Fruit fly (Drosophila melanogaster) whole organism, embryonic: ENCODE data around the gene CAH6.
A peak's percentile ranks its signal among the peaks of the same experiment; 100 is the strongest.

Experiments
- Aef1 ChIP-seq: fragments of 200-800 bp; sonication (Bioruptor generic); IDR thresholded peaks from 3 replicates; pipeline ENCODE4 v1.3.6; 2022; ENCODE audit warnings: missing biosample characterization, missing genetic modification characterization
- Blimp-1 ChIP-seq: fragments of 200-800 bp; sonication (Bioruptor generic); optimal IDR thresholded peaks from 3 replicates; lab custom pipeline; 2018; ENCODE audit warnings: missing biosample characterization, missing genetic modification characterization, mild to moderate bottlenecking, moderate library complexity, missing genetic modification reagents
- CG10274 ChIP-seq: fragments of 200-800 bp; sonication (Bioruptor generic); optimal IDR thresholded peaks from 3 replicates; lab custom pipeline; 2017; ENCODE audit warnings: missing biosample characterization, mild to moderate bottlenecking, missing genetic modification characterization
- CG10979 ChIP-seq: fragments of 200-800 bp; sonication (Bioruptor generic); optimal IDR thresholded peaks from 2 replicates; lab custom pipeline; 2018; ENCODE audit warnings: missing biosample characterization, mild to moderate bottlenecking, missing genetic modification characterization, moderate library complexity
- CG13424 ChIP-seq: fragments of 200-800 bp; sonication (Bioruptor generic); optimal IDR thresholded peaks from 2 replicates; lab custom pipeline; 2019; ENCODE audit warnings: missing biosample characterization, mild to moderate bottlenecking, missing genetic modification characterization, moderate library complexity
- CG13775 ChIP-seq: fragments of 200-800 bp; sonication (Bioruptor generic); optimal IDR thresholded peaks from 3 replicates; lab custom pipeline; 2017; ENCODE audit warnings: missing biosample characterization, mild to moderate bottlenecking, missing genetic modification characterization
- CG14860 ChIP-seq: fragments of 200-800 bp; sonication (Bioruptor generic); IDR thresholded peaks from 3 replicates; pipeline ENCODE4 v1.3.6; 2022; ENCODE audit warnings: missing biosample characterization, missing genetic modification characterization; ENCODE audit not compliant: partially characterized antibody
- CG17328 ChIP-seq: fragments of 200-800 bp; sonication (Bioruptor generic); IDR thresholded peaks from 2 replicates; pipeline ENCODE4 v1.3.6; 2022; ENCODE audit warnings: missing biosample characterization, missing genetic modification characterization
- CG17802 ChIP-seq: fragments of 200-800 bp; sonication (Bioruptor generic); optimal IDR thresholded peaks from 2 replicates; lab custom pipeline; 2018; ENCODE audit warnings: missing biosample characterization, mild to moderate bottlenecking, missing genetic modification characterization, moderate library complexity
- CG18476 ChIP-seq: fragments of 200-800 bp; sonication (Bioruptor generic); optimal IDR thresholded peaks from 2 replicates; lab custom pipeline; 2016; ENCODE audit warnings: missing biosample characterization, mild to moderate bottlenecking, missing genetic modification characterization
- CG2120 ChIP-seq: fragments of 200-800 bp; sonication (Bioruptor generic); optimal IDR thresholded peaks from 3 replicates; lab custom pipeline; 2016; ENCODE audit warnings: missing biosample characterization, missing genetic modification characterization
- CG2678 ChIP-seq: fragments of 200-800 bp; sonication (Bioruptor generic); optimal IDR thresholded peaks from 3 replicates; lab custom pipeline; 2019; ENCODE audit warnings: missing biosample characterization, mild to moderate bottlenecking, missing genetic modification characterization, moderate library complexity
- CG30403 ChIP-seq: fragments of 200-800 bp; sonication (Bioruptor generic); optimal IDR thresholded peaks from 3 replicates; lab custom pipeline; 2016; ENCODE audit warnings: missing biosample characterization, missing genetic modification characterization
- CG6654 ChIP-seq: fragments of 200-800 bp; sonication (Bioruptor generic); optimal IDR thresholded peaks from 2 replicates; lab custom pipeline; 2017; ENCODE audit warnings: missing biosample characterization, mild to moderate bottlenecking, missing genetic modification characterization
- CG6813 ChIP-seq: fragments of 200-800 bp; sonication (Bioruptor generic); optimal IDR thresholded peaks from 2 replicates; lab custom pipeline; 2017; ENCODE audit warnings: missing biosample characterization, missing genetic modification characterization, mild to moderate bottlenecking, moderate library complexity, missing genetic modification reagents
- CG7372 ChIP-seq: fragments of 200-800 bp; sonication (Bioruptor generic); IDR thresholded peaks from 2 replicates; pipeline ENCODE4 v1.3.6; 2022; ENCODE audit warnings: missing biosample characterization, missing genetic modification characterization
- CG7556 ChIP-seq: fragments of 200-800 bp; sonication (Bioruptor generic); optimal IDR thresholded peaks from 2 replicates; lab custom pipeline; 2017; ENCODE audit warnings: missing biosample characterization, mild to moderate bottlenecking, missing genetic modification characterization
- CG7839 ChIP-seq: fragments of 200-800 bp; sonication (Bioruptor generic); optimal IDR thresholded peaks from 3 replicates; lab custom pipeline; 2018; ENCODE audit warnings: missing biosample characterization, mild to moderate bottlenecking, missing genetic modification characterization, moderate library complexity
- CG7928 ChIP-seq: fragments of 200-800 bp; sonication (Bioruptor generic); optimal IDR thresholded peaks from 2 replicates; lab custom pipeline; 2017; ENCODE audit warnings: missing biosample characterization, mild to moderate bottlenecking, missing genetic modification characterization
- CG8089 ChIP-seq: fragments of 200-800 bp; sonication (Bioruptor generic); optimal IDR thresholded peaks from 3 replicates; lab custom pipeline; 2016; ENCODE audit warnings: missing biosample characterization, missing genetic modification characterization
- CG8765 ChIP-seq: fragments of 200-800 bp; sonication (Bioruptor generic); IDR thresholded peaks from 2 replicates; pipeline ENCODE4 v1.3.6; 2022; ENCODE audit warnings: missing biosample characterization, missing genetic modification characterization
- Camta ChIP-seq: fragments of 200-800 bp; sonication (Bioruptor generic); optimal IDR thresholded peaks from 2 replicates; lab custom pipeline; 2016; ENCODE audit warnings: missing biosample characterization, missing genetic modification characterization
- HmgD ChIP-seq: fragments of 200-800 bp; sonication (Bioruptor generic); optimal IDR thresholded peaks from 3 replicates; lab custom pipeline; 2016; ENCODE audit warnings: missing biosample characterization, missing genetic modification characterization
- HmgZ ChIP-seq: fragments of 200-800 bp; sonication (Bioruptor generic); optimal IDR thresholded peaks from 2 replicates; lab custom pipeline; 2018; ENCODE audit warnings: missing biosample characterization, mild to moderate bottlenecking, missing genetic modification characterization
- Pdp1 ChIP-seq, 2 experiments: fragments of 200-800 bp; sonication (Bioruptor generic); optimal IDR thresholded peaks; 3 replicates each; lab custom pipeline; 2016; ENCODE audit warnings: missing biosample characterization in 2 of 2, missing genetic modification characterization in 2 of 2, mild to moderate bottlenecking in 1 of 2, moderate library complexity in 1 of 2
- Ssrp ChIP-seq: fragments of 200-800 bp; sonication (Bioruptor generic); optimal IDR thresholded peaks from 2 replicates; lab custom pipeline; 2018; ENCODE audit warnings: missing biosample characterization, mild to moderate bottlenecking, missing genetic modification characterization, moderate library complexity
- Xrp1 ChIP-seq: fragments of 200-800 bp; sonication (Bioruptor generic); IDR thresholded peaks from 2 replicates; pipeline ENCODE4 v1.3.6; 2022; ENCODE audit warnings: missing biosample characterization, missing genetic modification characterization
- ato ChIP-seq: fragments of 200-800 bp; sonication (Bioruptor generic); IDR thresholded peaks from 2 replicates; pipeline ENCODE4 v1.3.6; 2022; ENCODE audit warnings: missing biosample characterization, missing genetic modification characterization; ENCODE audit not compliant: partially characterized antibody
- az2 ChIP-seq: fragments of 200-800 bp; sonication (Bioruptor generic); optimal IDR thresholded peaks from 3 replicates; lab custom pipeline; 2016; ENCODE audit warnings: missing biosample characterization, missing genetic modification characterization
- bsh ChIP-seq, 2 experiments: fragments of 200-800 bp; sonication (Bioruptor generic); optimal IDR thresholded peaks; 2 replicates each; lab custom pipeline; 2017 to 2018; ENCODE audit warnings: mild to moderate bottlenecking in 2 of 2, missing biosample characterization in 2 of 2, missing genetic modification characterization in 2 of 2, moderate library complexity in 1 of 2
- chinmo ChIP-seq: fragments of 200-800 bp; sonication (Bioruptor generic); IDR thresholded peaks from 4 replicates; pipeline ENCODE4 v1.3.6; 2022; ENCODE audit warnings: missing biosample characterization, missing genetic modification characterization; ENCODE audit not compliant: partially characterized antibody
- crp ChIP-seq, 2 experiments: fragments of 200-800 bp; sonication (Bioruptor generic); optimal IDR thresholded peaks; 2 replicates in 1 of 2; 3 replicates in 1 of 2; lab custom pipeline; 2017; ENCODE audit warnings: missing biosample characterization in 2 of 2, missing genetic modification characterization in 2 of 2, mild to moderate bottlenecking in 1 of 2, moderate library complexity in 1 of 2
- dati ChIP-seq: fragments of 200-800 bp; sonication (Bioruptor generic); IDR thresholded peaks from 2 replicates; pipeline ENCODE4 v1.3.6; 2022; ENCODE audit warnings: missing biosample characterization, missing genetic modification characterization
- dmrt99B ChIP-seq: fragments of 200-800 bp; sonication (Bioruptor generic); optimal IDR thresholded peaks from 2 replicates; lab custom pipeline; 2018; ENCODE audit warnings: missing biosample characterization, mild to moderate bottlenecking, missing genetic modification characterization, moderate library complexity
- exex ChIP-seq: fragments of 200-800 bp; sonication (Bioruptor generic); optimal IDR thresholded peaks from 4 replicates; lab custom pipeline; 2018; ENCODE audit warnings: missing biosample characterization, mild to moderate bottlenecking, missing genetic modification characterization, moderate library complexity
- gce ChIP-seq: fragments of 200-800 bp; sonication (Bioruptor generic); IDR thresholded peaks from 3 replicates; pipeline ENCODE4 v1.3.6; 2022; ENCODE audit warnings: missing biosample characterization, missing genetic modification characterization
- gem ChIP-seq: fragments of 200-800 bp; sonication (Bioruptor generic); optimal IDR thresholded peaks from 2 replicates; lab custom pipeline; 2019; ENCODE audit warnings: missing biosample characterization, mild to moderate bottlenecking, missing genetic modification characterization, moderate library complexity
- gro ChIP-seq: fragments of 200-800 bp; sonication (Bioruptor generic); optimal IDR thresholded peaks from 2 replicates; lab custom pipeline; 2016; ENCODE audit warnings: missing biosample characterization, missing genetic modification characterization
- gsb ChIP-seq: fragments of 200-800 bp; sonication (Bioruptor generic); IDR thresholded peaks from 2 replicates; pipeline ENCODE4 v1.3.6; 2022; ENCODE audit warnings: missing biosample characterization, missing genetic modification characterization
- mirr ChIP-seq: fragments of 200-800 bp; sonication (Bioruptor generic); optimal IDR thresholded peaks from 3 replicates; lab custom pipeline; 2018; ENCODE audit warnings: missing biosample characterization, mild to moderate bottlenecking, missing genetic modification characterization
- nmo ChIP-seq: fragments of 200-800 bp; sonication (Bioruptor generic); optimal IDR thresholded peaks from 2 replicates; lab custom pipeline; 2018; ENCODE audit warnings: missing biosample characterization, mild to moderate bottlenecking, missing genetic modification characterization, moderate library complexity
- odd ChIP-seq: fragments of 200-800 bp; sonication (Bioruptor generic); optimal IDR thresholded peaks from 2 replicates; lab custom pipeline; 2017; ENCODE audit warnings: missing biosample characterization, mild to moderate bottlenecking, missing genetic modification characterization
- slbo ChIP-seq: fragments of 200-800 bp; sonication (Bioruptor generic); IDR thresholded peaks from 2 replicates; pipeline ENCODE4 v1.3.6; 2022; ENCODE audit warnings: missing biosample characterization, missing genetic modification characterization
- slou ChIP-seq: fragments of 200-800 bp; sonication (Bioruptor generic); optimal IDR thresholded peaks from 3 replicates; lab custom pipeline; 2016; ENCODE audit warnings: missing biosample characterization, missing genetic modification characterization
- sug ChIP-seq: fragments of 200-800 bp; optimal IDR thresholded peaks from 2 replicates; lab custom pipeline; 2019; ENCODE audit warnings: missing biosample characterization, mild to moderate bottlenecking, missing genetic modification characterization, moderate library complexity
- zen2 ChIP-seq: fragments of 200-800 bp; sonication (Bioruptor generic); IDR thresholded peaks from 3 replicates; pipeline ENCODE4 v1.3.6; 2022; ENCODE audit warnings: missing biosample characterization, missing genetic modification characterization; ENCODE audit not compliant: partially characterized antibody

CAH6 gene

DNA sequence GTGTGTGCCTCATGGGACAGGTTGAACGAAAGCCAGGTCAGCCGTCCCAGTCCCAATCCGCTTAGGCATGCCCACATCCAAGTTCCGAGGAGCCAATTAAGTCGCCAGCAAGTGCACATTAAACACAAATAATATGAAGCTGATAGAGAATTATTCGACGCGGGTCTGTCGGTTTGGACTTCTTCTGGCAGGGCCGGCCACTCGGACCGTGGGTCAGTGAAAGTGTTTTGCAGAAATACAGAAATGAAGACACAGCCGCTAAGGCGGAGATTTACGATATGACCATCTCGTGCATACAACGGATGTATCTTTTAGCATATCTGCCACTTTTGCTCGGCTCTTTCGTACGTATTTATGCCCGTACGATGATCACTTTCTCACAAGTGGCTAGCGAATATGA lies 9.2 kb upstream of the CAH6 start:
- TF ChIP-seq zen2 (GFP tag; lab: Robert Waterston, UW) (no peak), Blimp-1 (GFP tag; lab: Kevin White, UChicago) (peak; percentile 28), ato (GFP tag; lab: Robert Waterston, UW) (peak; percentile 9; the same call in 1 of the 2 replicates)

DNA sequence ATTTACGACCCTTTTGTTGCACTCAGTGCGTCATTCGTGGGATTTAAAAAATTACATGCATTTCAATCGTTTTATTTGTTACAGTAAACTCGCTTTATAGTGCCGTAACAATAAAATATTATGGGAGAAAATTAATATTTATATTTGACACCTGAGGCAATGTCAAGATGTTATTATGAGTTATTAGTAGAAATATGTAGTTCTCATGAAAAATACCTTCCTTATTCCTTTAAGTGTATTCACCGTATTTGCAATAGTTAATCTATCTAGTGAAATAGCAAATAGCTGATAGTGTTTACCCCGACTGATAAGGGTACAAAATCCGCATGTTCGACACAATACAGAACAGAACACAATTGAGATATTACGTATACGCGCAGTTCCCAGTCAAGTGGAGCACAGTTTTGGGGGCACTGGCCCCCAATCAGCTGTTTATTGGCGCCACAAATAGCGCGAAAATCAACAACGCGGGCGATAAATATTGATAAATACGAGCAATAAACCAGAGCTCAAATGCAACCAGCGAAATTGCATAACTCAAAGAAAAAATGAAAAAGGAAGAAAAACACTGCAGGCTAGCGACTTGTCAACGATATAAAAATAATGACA lies 6.9 kb upstream of the CAH6 start:
- TF ChIP-seq CG2120 (GFP tag; lab: Kevin White, UChicago), result peak; percentile 12
- TF ChIP-seq gce, result no peak
- peak; percentile 74 for TF ChIP-seq CG7372 (GFP tag; lab: Robert Waterston, UW)
- TF ChIP-seq mirr (GFP tag; lab: Kevin White, UChicago), result peak; percentile 19
- TF ChIP-seq CG18476 (GFP tag; lab: Kevin White, UChicago), result no peak
- no peak for TF ChIP-seq CG10274 (GFP tag; lab: Kevin White, UChicago)
- TF ChIP-seq CG7928 (GFP tag; lab: Kevin White, UChicago), result no peak
- TF ChIP-seq sug, result peak; percentile 30
- TF ChIP-seq HmgZ (tag; lab: Kevin White, UChicago), result peak; percentile 3
- peak in 1 of 2 experiments; percentile 68 for TF ChIP-seq Pdp1 (GFP tag; optimal IDR thresholded peaks at IDR 0.05; lab: Kevin White, UChicago)
- TF ChIP-seq CG6813 (GFP tag; lab: Kevin White, UChicago), result no peak
- TF ChIP-seq HmgD (GFP tag; lab: Kevin White, UChicago), result no peak
- no peak for TF ChIP-seq Aef1 (GFP tag; lab: Robert Waterston, UW)
- TF ChIP-seq gsb (GFP tag; lab: Robert Waterston, UW), result 0 out of 2 replicates have a peak, but pooled peaks have one; percentile 8
- no peak for TF ChIP-seq CG14860 (GFP tag; lab: Robert Waterston, UW)
- 0 out of 4 replicates have a peak, but pooled peaks have one; percentile 37 for TF ChIP-seq chinmo
- TF ChIP-seq exex (tag; lab: Kevin White, UChicago), result peak; percentile 38
- TF ChIP-seq gro (GFP tag; lab: Kevin White, UChicago), result peak; percentile 15
- TF ChIP-seq CG7556 (GFP tag; lab: Kevin White, UChicago), result no peak
- no peak for TF ChIP-seq slbo
- no peak for TF ChIP-seq CG17328
- TF ChIP-seq CG8089 (GFP tag; lab: Kevin White, UChicago), result no peak
- peak; percentile 88 for TF ChIP-seq CG6654
- TF ChIP-seq crp (GFP tag; optimal IDR thresholded peaks at IDR 0.05; lab: Kevin White, UChicago), result peak in 1 of 2 experiments; percentile 64
- TF ChIP-seq CG30403 (GFP tag; lab: Kevin White, UChicago), result no peak
- no peak for TF ChIP-seq odd (GFP tag; lab: Kevin White, UChicago)
- TF ChIP-seq slou (GFP tag; lab: Kevin White, UChicago), result no peak
- TF ChIP-seq CG17802 (tag; lab: Kevin White, UChicago), result no peak
- TF ChIP-seq, all 482 proteins: peak for 12

DNA sequence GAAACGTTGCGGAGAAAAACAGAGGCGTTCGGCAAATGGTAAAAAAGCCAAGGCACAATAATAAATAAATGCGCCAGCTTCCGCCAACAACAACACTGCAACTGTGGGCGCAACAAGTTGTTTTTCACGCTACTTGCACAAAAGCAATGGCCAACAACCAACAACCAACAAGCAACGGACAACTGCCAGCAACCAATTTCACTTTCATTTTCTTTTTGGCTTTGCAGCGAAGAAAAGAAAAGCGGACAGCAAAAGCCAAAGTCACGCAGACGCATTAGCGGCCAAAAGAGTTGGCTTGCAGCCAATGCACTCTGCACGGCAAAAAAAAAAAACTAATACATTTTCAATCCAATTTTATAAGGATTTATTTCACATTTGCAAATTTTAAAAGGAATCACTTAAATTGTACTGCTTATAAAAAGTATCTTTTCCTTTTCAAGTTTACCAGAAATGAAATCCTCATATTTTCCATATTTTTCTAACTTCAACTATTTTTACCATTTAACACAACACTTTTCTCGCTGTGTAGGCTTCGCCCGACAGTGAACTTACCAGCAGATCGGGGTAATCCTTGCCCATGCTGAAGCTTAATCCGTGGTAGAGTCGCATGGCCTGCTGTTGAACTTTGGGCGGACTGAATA lies 6.1 kb upstream of the CAH6 start:
- TF ChIP-seq gem (tag; lab: Kevin White, UChicago), result peak; percentile 31
- no peak for TF ChIP-seq dati (GFP tag; lab: Robert Waterston, UW)
- peak; percentile 39; the same call in 1 of the 2 replicates for TF ChIP-seq Xrp1 (GFP tag; lab: Robert Waterston, UW)
- TF ChIP-seq CG7839 (tag; lab: Kevin White, UChicago), result peak; percentile 1
- TF ChIP-seq dmrt99B (tag; lab: Kevin White, UChicago), result peak; percentile 31
- TF ChIP-seq CG2678, result peak; percentile 33
- TF ChIP-seq CG8765 (GFP tag; lab: Robert Waterston, UW), result no peak
- TF ChIP-seq Camta (GFP tag; lab: Kevin White, UChicago), result peak; percentile 8
- TF ChIP-seq CG13424 (tag; lab: Kevin White, UChicago), result peak; percentile 10
- peak in 1 of 2 experiments; percentile 27 for TF ChIP-seq bsh (GFP tag; optimal IDR thresholded peaks at IDR 0.05; lab: Kevin White, UChicago)
- peak; percentile 20 for TF ChIP-seq az2 (GFP tag; lab: Kevin White, UChicago)
- TF ChIP-seq nmo (GFP tag; lab: Kevin White, UChicago), result peak; percentile 17
- TF ChIP-seq Ssrp (tag; lab: Kevin White, UChicago), result peak; percentile 0
- no peak for TF ChIP-seq CG13775 (GFP tag; lab: Kevin White, UChicago)
- TF ChIP-seq CG10979 (tag; lab: Kevin White, UChicago), result peak; percentile 41
